Fruit fly (Drosophila melanogaster) whole organism: Measurements from ENCODE around the gene CG11313.

ENCODE experiments used
- Dll ChIP-seq: fragments of >200 bp; optimal IDR thresholded peaks from 2 replicates; lab custom pipeline; 2017
- pan ChIP-seq: fragments of >200 bp; optimal IDR thresholded peaks from 2 replicates; lab custom pipeline; 2017
- psq ChIP-seq: fragments of >200 bp; optimal IDR thresholded peaks from 2 replicates; lab custom pipeline; 2017

DNA sequence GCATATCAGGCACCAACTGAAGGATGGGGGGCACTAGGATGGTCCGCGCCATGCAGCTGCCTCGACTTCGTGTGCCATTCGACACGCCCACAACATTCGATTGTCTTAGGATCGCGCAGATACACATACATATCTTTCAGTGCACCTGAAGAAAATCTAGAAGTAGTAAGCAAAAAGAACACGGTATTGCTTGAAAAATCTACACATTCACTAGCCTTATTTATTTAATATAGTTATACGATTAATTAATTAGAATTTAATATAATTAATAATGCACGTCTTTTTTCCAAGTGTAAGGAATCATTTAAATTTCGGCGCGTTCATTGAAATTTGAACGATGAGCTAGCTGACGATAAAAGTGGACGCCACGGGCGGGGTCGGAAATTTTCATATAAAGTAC lies 3.6 kb upstream of the CG11313 start:
- TF ChIP-seq Dll (lab: Kevin White, UChicago) = no peak
- no peak for TF ChIP-seq psq (lab: Kevin White, UChicago)
- TF ChIP-seq pan (lab: Kevin White, UChicago) = no peak
